Worm (Caenorhabditis elegans) whole organism, early embryonic: ENCODE measurements around the gene lmtr-2.

ENCODE experiments used
- B0310.2 ChIP-seq: sonication (generic microtip); optimal IDR thresholded peaks from 2 replicates; lab custom pipeline; 2016; ENCODE audit warnings: mild to moderate bottlenecking, missing genetic modification characterization, missing compliant biosample characterization
- F13C5.2 ChIP-seq: sonication (generic microtip); optimal IDR thresholded peaks from 2 replicates; lab custom pipeline; 2017; ENCODE audit warnings: mild to moderate bottlenecking, missing genetic modification characterization, inconsistent platforms, missing compliant biosample characterization
- aly-1 ChIP-seq: sonication (generic microtip); optimal IDR thresholded peaks from 2 replicates; lab custom pipeline; 2016; ENCODE audit warnings: missing genetic modification characterization, missing compliant biosample characterization
- ama-1 ChIP-seq: fragments of 150-350 bp; optimal IDR thresholded peaks from 2 replicates; lab custom pipeline; 2014
- ceh-13 ChIP-seq: fragments of 200-800 bp; sonication (Bioruptor generic); optimal IDR thresholded peaks from 2 replicates; lab custom pipeline; 2018; ENCODE audit warnings: mild to moderate bottlenecking, missing genetic modification characterization, missing compliant biosample characterization
- ceh-36 ChIP-seq: sonication (generic microtip); optimal IDR thresholded peaks from 2 replicates; lab custom pipeline; 2016; ENCODE audit warnings: missing genetic modification characterization, inconsistent platforms, missing compliant biosample characterization
- ets-7 ChIP-seq: sonication (generic microtip); optimal IDR thresholded peaks from 2 replicates; lab custom pipeline; 2016; ENCODE audit warnings: missing genotype, missing genetic modification characterization, missing compliant biosample characterization
- flt-1 ChIP-seq: fragments of 200-800 bp; sonication (Bioruptor generic); IDR thresholded peaks from 2 replicates; pipeline ENCODE4 v1.3.6; 2022; ENCODE audit warnings: missing genetic modification characterization, missing compliant biosample characterization
- hmbx-1 ChIP-seq: sonication (generic microtip); optimal IDR thresholded peaks from 2 replicates; lab custom pipeline; 2016; ENCODE audit warnings: mild to moderate bottlenecking, missing genetic modification characterization, missing compliant biosample characterization
- hmg-4 ChIP-seq: fragments of 200-800 bp; sonication (Bioruptor generic); optimal IDR thresholded peaks from 2 replicates; lab custom pipeline; 2018; ENCODE audit warnings: mild to moderate bottlenecking, missing genetic modification characterization, missing compliant biosample characterization
- hnd-1 ChIP-seq: sonication (generic microtip); optimal IDR thresholded peaks from 2 replicates; lab custom pipeline; 2016; ENCODE audit warnings: missing genetic modification characterization, missing compliant biosample characterization
- pes-1 ChIP-seq: fragments of 200-800 bp; sonication (Bioruptor generic); IDR thresholded peaks from 2 replicates; pipeline ENCODE4 v1.3.6; 2022; ENCODE audit warnings: missing genetic modification reagents, missing genetic modification characterization, missing compliant biosample characterization
- scrt-1 ChIP-seq: fragments of 200-800 bp; sonication (Bioruptor generic); IDR thresholded peaks from 2 replicates; pipeline ENCODE4 v1.3.6; 2022; ENCODE audit warnings: missing genetic modification characterization, missing compliant biosample characterization
- sea-1 ChIP-seq: fragments of 200-800 bp; sonication (Bioruptor generic); conservative IDR thresholded peaks from 2 replicates; pipeline ENCODE4 v1.3.6; 2022; ENCODE audit warnings: missing genetic modification characterization, missing compliant biosample characterization
- tbx-11 ChIP-seq: fragments of 200-800 bp; sonication (Bioruptor generic); IDR thresholded peaks from 2 replicates; pipeline ENCODE4 v1.3.6; 2022; ENCODE audit warnings: missing genetic modification characterization, missing compliant biosample characterization
- tbx-37 ChIP-seq: fragments of 200-800 bp; sonication (Bioruptor generic); conservative IDR thresholded peaks from 2 replicates; pipeline ENCODE4 v1.3.6; 2022; ENCODE audit warnings: missing genetic modification reagents, missing genetic modification characterization, missing compliant biosample characterization
- tra-4 ChIP-seq: sonication (generic microtip); optimal IDR thresholded peaks from 2 replicates; lab custom pipeline; 2017; ENCODE audit warnings: missing genetic modification characterization, missing compliant biosample characterization

Gene lmtr-2

DNA sequence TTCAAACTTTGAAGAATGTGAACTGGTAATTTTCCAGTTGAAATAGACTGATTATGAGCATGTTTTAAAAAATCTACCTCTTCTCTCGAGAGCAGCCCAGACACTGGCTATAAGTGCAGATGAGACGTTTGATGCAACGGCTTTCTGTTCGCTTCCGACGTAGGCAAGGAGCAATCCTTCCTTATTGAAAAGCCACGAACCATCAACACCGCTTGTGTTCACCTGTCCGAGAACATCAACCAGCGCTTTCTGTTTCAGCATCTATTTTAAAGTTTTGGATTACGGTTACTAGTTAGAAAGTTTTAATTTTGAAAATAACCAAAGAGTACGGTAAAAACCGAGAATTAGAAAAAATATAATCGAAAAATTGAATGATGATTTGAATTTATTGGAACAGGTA, at the start of gene lmtr-2:
Gene lmtr-2, minus strand, starts transcription at position 261 of the 400 bp plus-strand sequence.
- TF ChIP-seq scrt-1 (GFP tag; lab: Robert Waterston, UW), result no peak
- peak; percentile 39 for TF ChIP-seq ama-1 (lab: Kevin White, UChicago)
- TF ChIP-seq sea-1, result no peak

DNA sequence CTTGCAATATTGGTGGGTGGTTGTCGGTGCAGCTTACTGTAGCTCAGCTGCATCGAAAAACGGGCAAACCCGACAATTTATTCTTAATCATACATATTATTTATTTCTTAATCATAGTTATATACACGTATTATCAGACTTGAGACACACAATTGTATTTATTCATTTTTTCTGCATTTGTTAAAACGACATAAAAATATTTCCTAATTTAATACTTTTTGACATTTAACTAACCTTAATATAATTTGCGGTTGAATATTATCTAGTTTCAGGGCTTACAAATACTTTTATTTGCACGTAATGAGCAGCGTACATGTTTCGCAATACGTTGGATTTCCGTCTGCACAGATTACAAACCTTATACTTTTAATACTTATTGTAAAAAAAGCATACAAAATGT, 47.5 kb upstream of the lmtr-2 start, which contains the start of gene str-138:
Gene str-138, plus strand, starts transcription at position 301 of the 400 bp plus-strand sequence.
- TF ChIP-seq F13C5.2, result no peak
- TF ChIP-seq ets-7 (tag; lab: Kevin White, UChicago), result no peak

DNA sequence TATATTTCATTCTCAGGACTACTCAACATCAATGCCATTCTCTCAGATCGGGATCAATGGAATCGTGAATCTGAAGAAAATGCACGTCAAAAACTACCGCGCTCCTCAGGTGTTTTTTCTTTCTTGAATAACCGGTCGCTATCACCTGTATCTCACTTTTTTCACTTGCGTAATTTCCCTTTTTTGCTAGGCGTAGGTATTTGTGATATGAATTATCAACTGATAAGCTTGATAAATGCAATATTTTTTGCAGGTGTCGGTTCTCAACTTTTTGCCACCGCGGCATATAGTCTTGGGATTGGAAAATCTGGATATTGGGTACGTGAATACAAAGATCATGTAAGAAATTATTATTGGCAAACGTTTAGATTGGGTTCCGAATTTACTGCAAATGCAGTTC, 44.3 kb upstream of the lmtr-2 start:
- no peak for TF ChIP-seq flt-1 (GFP tag; lab: Robert Waterston, UW)
- no peak for TF ChIP-seq ceh-13
- TF ChIP-seq tra-4, result no peak
- TF ChIP-seq tbx-37 (GFP tag; lab: Robert Waterston, UW), result no peak
- no peak for TF ChIP-seq hmbx-1 (tag; lab: Kevin White, UChicago)
- TF ChIP-seq F13C5.2, result no peak
- no peak for TF ChIP-seq sea-1
- no peak for TF ChIP-seq ama-1 (lab: Kevin White, UChicago)
- TF ChIP-seq tbx-11, result no peak
- TF ChIP-seq ets-7 (tag; lab: Kevin White, UChicago), result no peak
- no peak for TF ChIP-seq hmg-4 (GFP tag; lab: Kevin White, UChicago)
- TF ChIP-seq ceh-36, result no peak
- no peak for TF ChIP-seq scrt-1 (GFP tag; lab: Robert Waterston, UW)
- no peak for TF ChIP-seq hnd-1 (tag; lab: Kevin White, UChicago)
- TF ChIP-seq B0310.2, result no peak
- TF ChIP-seq pes-1 (GFP tag; lab: Robert Waterston, UW), result no peak
- no peak for TF ChIP-seq aly-1 (tag; lab: Kevin White, UChicago)

DNA sequence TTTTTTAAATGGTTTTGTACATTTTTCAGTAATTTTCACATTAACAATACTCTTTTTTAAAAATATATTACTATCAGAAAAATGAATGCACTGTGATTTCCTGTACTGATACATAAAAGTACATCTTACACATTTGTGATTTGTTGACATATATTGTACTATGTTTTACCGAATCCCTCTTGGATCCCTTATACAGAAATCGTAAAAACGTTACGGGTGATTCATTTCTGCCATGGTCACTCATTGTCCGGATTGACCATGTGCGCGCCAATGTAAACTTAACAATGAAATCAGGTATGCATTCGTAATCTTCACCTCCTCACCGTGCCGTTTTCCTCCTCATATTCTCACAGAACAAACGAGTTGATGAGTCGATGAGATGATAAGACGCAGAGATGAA, 43.2 kb upstream of the lmtr-2 start, which contains the start of gene ZC513.2:
Gene ZC513.2, plus strand, starts transcription at position 301 of the 400 bp plus-strand sequence.
- TF ChIP-seq tbx-11 (no peak), hmbx-1 (tag; lab: Kevin White, UChicago) (no peak), ets-7 (tag; lab: Kevin White, UChicago) (no peak), scrt-1 (GFP tag; lab: Robert Waterston, UW) (no peak), flt-1 (GFP tag; lab: Robert Waterston, UW) (no peak), aly-1 (tag; lab: Kevin White, UChicago) (no peak), tra-4 (no peak), hmg-4 (GFP tag; lab: Kevin White, UChicago) (no peak), F13C5.2 (no peak)

DNA sequence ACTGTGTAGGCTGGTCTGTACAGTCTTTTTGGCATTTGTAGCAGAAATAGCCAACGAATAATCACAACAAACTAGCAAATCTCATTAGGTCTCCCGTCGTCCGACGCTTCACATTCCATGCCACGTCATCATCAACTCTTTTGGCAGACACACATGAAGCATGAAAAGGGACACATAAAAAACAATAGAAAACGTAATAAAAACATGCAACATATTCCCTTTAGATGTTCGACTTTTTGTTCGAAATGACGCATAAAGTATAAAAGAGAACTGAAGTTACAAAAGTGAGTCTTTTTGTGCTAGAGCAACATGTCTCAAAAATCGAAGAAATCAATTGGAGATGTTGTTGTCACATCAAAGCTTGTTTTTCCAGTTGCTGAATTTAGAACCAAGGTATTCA, 40.9 kb upstream of the lmtr-2 start, which contains the start of gene sth-1:
Gene sth-1, plus strand, starts transcription at position 301 of the 400 bp plus-strand sequence.
- TF ChIP-seq hmbx-1 (tag; lab: Kevin White, UChicago) (no peak), F13C5.2 (no peak), ets-7 (tag; lab: Kevin White, UChicago) (no peak), ceh-13 (no peak), tra-4 (no peak), sea-1 (no peak), flt-1 (GFP tag; lab: Robert Waterston, UW) (no peak), ceh-36 (no peak), pes-1 (GFP tag; lab: Robert Waterston, UW) (no peak), B0310.2 (no peak)

DNA sequence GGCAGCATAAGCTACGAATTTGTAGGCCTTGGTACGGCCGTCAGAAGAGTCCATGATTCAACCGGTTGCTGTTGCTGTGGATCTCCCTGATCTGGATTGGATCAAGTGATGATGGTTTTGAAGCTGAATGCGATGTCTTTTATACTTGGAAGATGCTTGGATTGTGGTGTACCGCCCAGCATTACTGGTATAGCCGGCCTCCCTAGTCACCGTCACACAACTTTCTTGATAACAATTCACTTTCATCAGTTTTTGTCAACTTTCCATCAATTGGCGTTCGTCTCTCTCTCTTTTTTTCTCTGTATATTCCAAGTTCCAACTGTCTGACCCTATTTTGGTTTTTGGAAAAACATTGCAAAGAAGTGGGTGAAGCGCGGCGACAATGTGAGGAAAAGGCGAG, 39.9 kb upstream of the lmtr-2 start, which contains the start of gene col-43:
Gene col-43, minus strand, starts transcription at position 101 of the 400 bp plus-strand sequence.
- no peak for TF ChIP-seq hnd-1 (tag; lab: Kevin White, UChicago)
- TF ChIP-seq tbx-37 (GFP tag; lab: Robert Waterston, UW), result no peak
- TF ChIP-seq ets-7 (tag; lab: Kevin White, UChicago), result no peak
- TF ChIP-seq tbx-11, result no peak
- no peak for TF ChIP-seq ceh-36
- no peak for TF ChIP-seq pes-1 (GFP tag; lab: Robert Waterston, UW)
- no peak for TF ChIP-seq hmbx-1 (tag; lab: Kevin White, UChicago)
- TF ChIP-seq aly-1 (tag; lab: Kevin White, UChicago), result no peak
- no peak for TF ChIP-seq F13C5.2
- no peak for TF ChIP-seq hmg-4 (GFP tag; lab: Kevin White, UChicago)
- no peak for TF ChIP-seq ceh-13
- TF ChIP-seq flt-1 (GFP tag; lab: Robert Waterston, UW), result no peak
- TF ChIP-seq B0310.2, result no peak
- TF ChIP-seq tra-4, result no peak
- no peak for TF ChIP-seq scrt-1 (GFP tag; lab: Robert Waterston, UW)
- TF ChIP-seq sea-1, result no peak
- no peak for TF ChIP-seq ama-1 (lab: Kevin White, UChicago)

DNA sequence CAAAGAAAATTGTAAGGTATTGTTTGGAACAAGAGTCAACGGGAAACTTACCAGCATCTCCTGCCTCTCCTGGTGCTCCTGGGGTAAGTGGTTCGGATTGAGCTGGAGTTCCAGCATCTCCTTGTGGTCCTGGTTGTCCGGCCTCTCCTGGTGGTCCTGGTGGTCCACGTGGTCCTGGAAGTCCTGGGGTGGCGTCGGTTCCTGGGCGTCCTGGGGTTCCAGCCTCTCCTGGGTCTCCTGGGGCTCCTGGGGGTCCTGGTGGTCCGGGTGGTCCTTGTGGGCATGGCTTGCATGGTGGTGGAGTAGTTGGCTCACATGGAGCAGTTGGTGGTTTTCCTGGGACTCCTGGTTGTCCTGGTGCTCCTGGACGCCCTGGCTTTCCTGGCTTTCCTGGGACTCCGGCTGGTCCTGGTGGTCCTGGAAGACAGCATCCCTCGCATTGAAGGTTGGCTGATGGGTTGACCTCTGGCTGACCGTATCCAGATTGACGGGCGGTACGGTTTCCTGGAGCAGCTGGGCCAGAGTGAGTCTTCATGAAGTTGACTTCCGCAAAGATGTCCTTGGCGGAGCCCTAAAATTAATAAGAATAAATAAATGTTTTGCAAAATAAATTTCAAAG, 39.3 kb upstream of the lmtr-2 start:
- no peak for TF ChIP-seq ceh-13
- no peak for TF ChIP-seq tra-4
- TF ChIP-seq aly-1 (tag; lab: Kevin White, UChicago), result no peak
- no peak for TF ChIP-seq F13C5.2
- no peak for TF ChIP-seq flt-1 (GFP tag; lab: Robert Waterston, UW)
- TF ChIP-seq ets-7 (tag; lab: Kevin White, UChicago), result no peak
- TF ChIP-seq scrt-1 (GFP tag; lab: Robert Waterston, UW), result no peak
- no peak for TF ChIP-seq ceh-36
- TF ChIP-seq tbx-11, result no peak
- TF ChIP-seq ama-1 (lab: Kevin White, UChicago), result no peak
- TF ChIP-seq hmg-4 (GFP tag; lab: Kevin White, UChicago), result no peak

DNA sequence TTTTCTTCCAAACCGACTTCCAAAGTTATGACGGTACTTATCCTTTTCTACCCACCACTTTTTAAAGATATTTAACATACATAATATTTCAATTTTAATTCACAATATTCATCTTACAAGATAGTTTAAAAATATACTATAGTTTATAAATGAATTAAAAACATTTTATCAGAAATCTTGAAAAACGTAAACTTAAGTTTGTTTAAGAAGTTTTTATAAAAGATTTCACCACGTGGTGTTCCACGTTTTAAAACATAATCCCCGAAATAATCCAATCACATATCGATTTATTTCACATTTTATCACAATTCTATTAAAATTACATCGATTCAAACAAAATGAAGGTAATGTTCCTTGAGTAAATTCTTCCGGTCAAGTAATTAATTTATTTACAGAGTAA, 35.8 kb upstream of the lmtr-2 start, which contains the start of gene ZC513.3:
Gene ZC513.3, plus strand, starts transcription at position 301 of the 400 bp plus-strand sequence.
- TF ChIP-seq scrt-1 (GFP tag; lab: Robert Waterston, UW) (no peak), tbx-11 (no peak), ama-1 (lab: Kevin White, UChicago) (no peak), hnd-1 (tag; lab: Kevin White, UChicago) (no peak), tra-4 (no peak), ceh-36 (no peak), B0310.2 (no peak), flt-1 (GFP tag; lab: Robert Waterston, UW) (no peak), ceh-13 (no peak), hmg-4 (GFP tag; lab: Kevin White, UChicago) (no peak), pes-1 (GFP tag; lab: Robert Waterston, UW) (no peak)
